Worm (Caenorhabditis elegans): ENCODE data around the gene K05F1.10.

- TF ChIP-seq lin-13 (tag; optimal IDR thresholded peaks at IDR 0.05) (no peak), nhr-2 (tag; optimal IDR thresholded peaks at IDR 0.05) (no peak), snpc-4 (tag; optimal IDR thresholded peaks at IDR 0.05) (no peak), nhr-76 (tag; optimal IDR thresholded peaks at IDR 0.05) (no peak), elt-3 (tag; optimal IDR thresholded peaks at IDR 0.05) (no peak)
These were observed 4.2 kb downstream of the K05F1.10 start, which contains the start of the genes K05F1.9 and K05F1.1 for ce11 chrII:5801075-5801474.

Measured in whole organism, mixed stage, embryonic.